Worm (Caenorhabditis elegans): ENCODE data around the gene fndc-1.

DNA sequence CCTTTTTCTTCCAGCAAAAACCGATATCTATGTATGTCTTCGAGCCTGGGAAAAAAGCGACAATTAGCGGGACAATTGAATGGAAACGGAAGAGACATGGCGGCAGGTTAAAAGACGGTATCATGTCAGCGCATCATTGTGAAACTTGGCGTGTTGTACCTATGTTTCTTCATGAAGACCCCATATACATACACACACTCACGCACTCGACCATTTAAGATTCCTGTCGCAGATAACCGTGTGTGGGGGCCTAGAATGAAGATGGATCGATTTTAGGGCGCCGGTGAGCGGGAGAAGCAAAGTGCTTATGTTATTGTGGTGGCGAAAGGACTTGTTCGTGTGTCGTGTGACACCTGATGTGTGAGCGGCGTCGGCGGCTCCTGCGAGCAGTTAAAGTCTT is 39.8 kb upstream of the fndc-1 start:
- no peak for TF ChIP-seq ceh-18 (tag; optimal IDR thresholded peaks at IDR 0.05)
- TF ChIP-seq pha-4 (tag; optimal IDR thresholded peaks at IDR 0.05) = no peak
- TF ChIP-seq dve-1 (tag; optimal IDR thresholded peaks at IDR 0.05) = no peak
- no peak for TF ChIP-seq pros-1 (tag; optimal IDR thresholded peaks at IDR 0.05)
- TF ChIP-seq tbx-7 (tag; optimal IDR thresholded peaks at IDR 0.05) = no peak
